Fruit fly (Drosophila melanogaster) whole organism, prepupa: ENCODE measurements around the gene trk.

ENCODE experiments used
- Blimp-1 ChIP-seq: fragments of 200-800 bp; sonication (Bioruptor generic); optimal IDR thresholded peaks from 3 replicates; lab custom pipeline; 2017; ENCODE audit warnings: missing biosample characterization, missing genetic modification characterization, mild to moderate bottlenecking, moderate library complexity, missing genetic modification reagents
- CG4318 ChIP-seq: fragments of 200-800 bp; sonication (Bioruptor generic); optimal IDR thresholded peaks from 3 replicates; lab custom pipeline; 2017; ENCODE audit warnings: missing biosample characterization, mild to moderate bottlenecking, missing genetic modification characterization
- CG6854 ChIP-seq: fragments of 200-800 bp; sonication (Bioruptor generic); optimal IDR thresholded peaks from 2 replicates; lab custom pipeline; 2017; ENCODE audit warnings: missing biosample characterization, mild to moderate bottlenecking, missing genetic modification characterization
- CG8119 ChIP-seq: fragments of 200-800 bp; sonication (Bioruptor generic); IDR thresholded peaks from 3 replicates; pipeline ENCODE4 v1.3.6; 2022; ENCODE audit warnings: missing biosample characterization, missing genetic modification characterization
- CG8632 ChIP-seq: fragments of 200-800 bp; sonication (Bioruptor generic); optimal IDR thresholded peaks from 3 replicates; lab custom pipeline; 2016; ENCODE audit warnings: missing biosample characterization, missing genetic modification characterization
- Hr4 ChIP-seq: fragments of 200-800 bp; sonication (Bioruptor generic); optimal IDR thresholded peaks from 3 replicates; lab custom pipeline; 2016; ENCODE audit warnings: missing biosample characterization, missing genetic modification characterization
- Met ChIP-seq: fragments of 200-800 bp; sonication (Bioruptor generic); optimal IDR thresholded peaks from 3 replicates; lab custom pipeline; 2016; ENCODE audit warnings: missing biosample characterization, missing genetic modification characterization
- Sox15 ChIP-seq: fragments of 200-800 bp; sonication (Bioruptor generic); optimal IDR thresholded peaks from 3 replicates; lab custom pipeline; 2016; ENCODE audit warnings: missing biosample characterization, missing genetic modification characterization
- cyc ChIP-seq: fragments of 200-800 bp; sonication (Bioruptor generic); optimal IDR thresholded peaks from 3 replicates; lab custom pipeline; 2016; ENCODE audit warnings: missing biosample characterization, missing genetic modification characterization
- dsx ChIP-seq: fragments of 200-800 bp; optimal IDR thresholded peaks from 3 replicates; lab custom pipeline; 2019; ENCODE audit warnings: missing biosample characterization, mild to moderate bottlenecking, missing genetic modification characterization, moderate library complexity; ENCODE audit not compliant: poor library complexity, severe bottlenecking
- eg ChIP-seq: fragments of 200-800 bp; sonication (Bioruptor generic); IDR thresholded peaks from 3 replicates; pipeline ENCODE4 v1.3.6; 2022; ENCODE audit warnings: missing biosample characterization, missing genetic modification characterization
- fd85E ChIP-seq: fragments of 200-800 bp; sonication (Bioruptor generic); optimal IDR thresholded peaks from 3 replicates; lab custom pipeline; 2016; ENCODE audit warnings: missing biosample characterization, missing genetic modification characterization
- pdm3 ChIP-seq: fragments of 200-800 bp; sonication (Bioruptor generic); optimal IDR thresholded peaks from 3 replicates; lab custom pipeline; 2016; ENCODE audit warnings: missing biosample characterization, missing genetic modification characterization

DNA sequence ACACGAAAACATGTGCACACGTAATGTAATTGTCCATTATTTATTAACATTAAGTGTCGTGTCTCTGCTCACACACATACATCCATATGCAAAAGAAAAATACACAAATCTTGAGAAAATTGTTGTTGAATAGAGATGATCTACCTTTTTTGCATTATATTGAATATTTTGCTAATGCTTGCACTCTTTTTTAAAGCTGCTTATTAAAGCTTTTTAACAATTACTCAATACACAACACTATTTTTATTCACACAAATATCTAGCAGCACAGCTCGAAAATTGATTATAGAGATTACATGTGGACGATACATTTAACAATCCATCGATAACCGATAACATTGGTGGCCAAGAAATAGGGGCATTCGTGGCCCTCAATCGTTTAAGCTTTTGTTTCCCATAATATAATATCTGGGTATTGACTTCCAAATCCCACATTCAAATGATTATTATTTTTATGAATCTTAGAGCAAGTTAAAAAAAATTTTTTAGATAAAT is 20.0 kb upstream of the trk start, which contains the start of gene Ufd4:
- TF ChIP-seq CG8119 (GFP tag; lab: Robert Waterston, UW) (no peak; the same call in 2 of the 3 replicates), CG6854 (GFP tag; lab: Kevin White, UChicago) (no peak), Met (GFP tag; lab: Kevin White, UChicago) (no peak), pdm3 (no peak), Sox15 (GFP tag; lab: Kevin White, UChicago) (no peak), cyc (no peak), fd85E (peak; percentile 7), Hr4 (no peak), Blimp-1 (GFP tag; lab: Kevin White, UChicago) (no peak), CG4318 (GFP tag; lab: Kevin White, UChicago) (no peak), dsx (GFP tag; lab: Kevin White, UChicago) (no peak), CG8632 (GFP tag; lab: Kevin White, UChicago) (no peak), eg (GFP tag; lab: Robert Waterston, UW) (no peak)
